Worm (Caenorhabditis elegans): ENCODE data around the gene F39G3.2.

ce11 chrV:4742190-4742589 lies 4.6 kb downstream of the F39G3.2 start, which contains the start of gene ugt-61:
- TF ChIP-seq npax-4 (tag; optimal IDR thresholded peaks at IDR 0.05) (no peak), lin-11 (tag; optimal IDR thresholded peaks at IDR 0.05) (no peak), nhr-11 (tag; optimal IDR thresholded peaks at IDR 0.05) (no peak), nfya-1 (tag; optimal IDR thresholded peaks at IDR 0.05) (no peak), hlh-30 (tag; optimal IDR thresholded peaks at IDR 0.05; ENCODE audit: insufficient read depth) (no peak), K02D7.2 (tag; optimal IDR thresholded peaks at IDR 0.05) (no peak), ets-4 (tag; optimal IDR thresholded peaks at IDR 0.05) (no peak), elt-4 (tag; optimal IDR thresholded peaks at IDR 0.05) (no peak), ama-1 (optimal IDR thresholded peaks at IDR 0.05) (no peak), C38D4.7 (GFP tag; optimal IDR thresholded peaks at IDR 0.05) (no peak), pha-2 (tag; optimal IDR thresholded peaks at IDR 0.05) (no peak)
